Worm (Caenorhabditis elegans) whole organism, late embryonic: ENCODE data around the gene T05B11.4.

Source experiments
- C08G9.2 ChIP-seq: sonication (generic microtip); optimal IDR thresholded peaks from 2 replicates; lab custom pipeline; 2016; ENCODE audit warnings: mild to moderate bottlenecking, missing genetic modification characterization, moderate library complexity, missing compliant biosample characterization
- C38D4.7 ChIP-seq: fragments of 200-800 bp; sonication (Bioruptor generic); optimal IDR thresholded peaks from 2 replicates; lab custom pipeline; 2018; ENCODE audit warnings: mild to moderate bottlenecking, missing genetic modification characterization, moderate library complexity, missing compliant biosample characterization
- F13H6.1 ChIP-seq: sonication (generic microtip); optimal IDR thresholded peaks from 2 replicates; lab custom pipeline; 2016; ENCODE audit warnings: missing genetic modification characterization, missing compliant biosample characterization
- K09A11.1 ChIP-seq: sonication (generic microtip); optimal IDR thresholded peaks from 2 replicates; lab custom pipeline; 2017; ENCODE audit warnings: antibody characterized with exemption, mild to moderate bottlenecking, missing genetic modification characterization, missing compliant biosample characterization; ENCODE audit not compliant: insufficient read depth
- Y22D7AL.16 ChIP-seq: sonication (generic microtip); optimal IDR thresholded peaks from 2 replicates; lab custom pipeline; 2016; ENCODE audit warnings: missing genetic modification characterization, missing compliant biosample characterization
- ahr-1 ChIP-seq: sonication (generic microtip); optimal IDR thresholded peaks from 2 replicates; lab custom pipeline; 2016; ENCODE audit warnings: missing genetic modification characterization, missing compliant biosample characterization
- ama-1 ChIP-seq: fragments of 150-350 bp; optimal IDR thresholded peaks from 2 replicates; lab custom pipeline; 2014
- ceh-18 ChIP-seq: sonication (generic microtip); optimal IDR thresholded peaks from 2 replicates; lab custom pipeline; 2016; ENCODE audit warnings: missing genetic modification characterization, missing compliant biosample characterization
- ceh-22 ChIP-seq: sonication (generic microtip); optimal IDR thresholded peaks from 2 replicates; lab custom pipeline; 2017; ENCODE audit warnings: missing biosample characterization, missing genetic modification characterization
- ceh-31 ChIP-seq: sonication (generic microtip); optimal IDR thresholded peaks from 2 replicates; lab custom pipeline; 2016; ENCODE audit warnings: missing genetic modification characterization, missing compliant biosample characterization
- ceh-34 ChIP-seq: sonication (generic microtip); optimal IDR thresholded peaks from 2 replicates; lab custom pipeline; 2016; ENCODE audit warnings: mild to moderate bottlenecking, missing genetic modification characterization, missing compliant biosample characterization
- ceh-48 ChIP-seq: sonication (generic microtip); optimal IDR thresholded peaks from 2 replicates; lab custom pipeline; 2016; ENCODE audit warnings: missing genetic modification characterization, inconsistent platforms, missing compliant biosample characterization
- ceh-6 ChIP-seq: fragments of 200-800 bp; sonication (Bioruptor generic); optimal IDR thresholded peaks from 2 replicates; lab custom pipeline; 2018; ENCODE audit warnings: mild to moderate bottlenecking, missing genetic modification characterization, missing compliant biosample characterization
- ceh-9 ChIP-seq: sonication (generic microtip); optimal IDR thresholded peaks from 2 replicates; lab custom pipeline; 2016; ENCODE audit warnings: mild to moderate bottlenecking, missing genetic modification characterization, inconsistent platforms, missing compliant biosample characterization
- dmd-4 ChIP-seq: sonication (generic microtip); optimal IDR thresholded peaks from 2 replicates; lab custom pipeline; 2016; ENCODE audit warnings: borderline replicate concordance, missing genetic modification characterization, missing compliant biosample characterization
- elt-2 ChIP-seq: sonication (generic microtip); optimal IDR thresholded peaks from 2 replicates; lab custom pipeline; 2016; ENCODE audit warnings: missing genetic modification reagents, missing genetic modification characterization, missing compliant biosample characterization
- elt-4 ChIP-seq: sonication (generic microtip); optimal IDR thresholded peaks from 2 replicates; lab custom pipeline; 2016; ENCODE audit warnings: missing genetic modification characterization, missing compliant biosample characterization
- ets-4 ChIP-seq: sonication (generic microtip); optimal IDR thresholded peaks from 2 replicates; lab custom pipeline; 2016; ENCODE audit warnings: missing genetic modification characterization, missing compliant biosample characterization
- fkh-10 ChIP-seq: fragments of 150-350 bp; optimal IDR thresholded peaks from 2 replicates; lab custom pipeline; 2014; ENCODE audit warnings: missing biosample characterization, missing genetic modification reagents, missing genetic modification characterization
- fkh-6 ChIP-seq: sonication (generic microtip); optimal IDR thresholded peaks from 2 replicates; lab custom pipeline; 2016; ENCODE audit warnings: missing genetic modification characterization, missing compliant biosample characterization
- gmeb-2 ChIP-seq: sonication (generic microtip); optimal IDR thresholded peaks from 2 replicates; lab custom pipeline; 2016; ENCODE audit warnings: missing genetic modification characterization, inconsistent platforms, missing compliant biosample characterization
- hlh-13 ChIP-seq: fragments of 200-800 bp; sonication (Bioruptor generic); optimal IDR thresholded peaks from 2 replicates; lab custom pipeline; 2018; ENCODE audit warnings: mild to moderate bottlenecking, missing genetic modification characterization, missing compliant biosample characterization
- hlh-15 ChIP-seq: sonication (generic microtip); optimal IDR thresholded peaks from 2 replicates; lab custom pipeline; 2016; ENCODE audit warnings: missing genetic modification characterization, missing compliant biosample characterization
- hlh-30 ChIP-seq: sonication (generic microtip); optimal IDR thresholded peaks from 2 replicates; lab custom pipeline; 2017; ENCODE audit warnings: antibody characterized with exemption, missing genetic modification characterization, missing compliant biosample characterization; ENCODE audit not compliant: insufficient read depth
- hlh-6 ChIP-seq: sonication (generic microtip); optimal IDR thresholded peaks from 2 replicates; lab custom pipeline; 2016; ENCODE audit warnings: missing genotype, missing genetic modification characterization, missing compliant biosample characterization
- hlh-8 ChIP-seq: sonication (generic microtip); optimal IDR thresholded peaks from 2 replicates; lab custom pipeline; 2016; ENCODE audit warnings: missing genotype, missing genetic modification characterization, missing compliant biosample characterization
- mec-3 ChIP-seq: sonication (generic microtip); optimal IDR thresholded peaks from 2 replicates; lab custom pipeline; 2016; ENCODE audit warnings: borderline replicate concordance, missing genetic modification characterization, missing compliant biosample characterization
- nfya-1 ChIP-seq: sonication (generic microtip); optimal IDR thresholded peaks from 2 replicates; lab custom pipeline; 2017; ENCODE audit warnings: missing genetic modification characterization, mild to moderate bottlenecking, missing compliant biosample characterization, antibody characterized with exemption, moderate library complexity
- nhr-232 ChIP-seq: sonication (generic microtip); optimal IDR thresholded peaks from 2 replicates; lab custom pipeline; 2016; ENCODE audit warnings: missing genetic modification characterization, missing compliant biosample characterization
- pat-9 ChIP-seq: fragments of 200-800 bp; sonication (Bioruptor generic); optimal IDR thresholded peaks from 2 replicates; lab custom pipeline; 2018; ENCODE audit warnings: mild to moderate bottlenecking, missing genetic modification characterization, moderate library complexity, missing compliant biosample characterization
- pax-1 ChIP-seq: fragments of 150-350 bp; optimal IDR thresholded peaks from 2 replicates; lab custom pipeline; 2014; ENCODE audit warnings: missing biosample characterization, missing genetic modification characterization
- pha-2 ChIP-seq: sonication (generic microtip); optimal IDR thresholded peaks from 2 replicates; lab custom pipeline; 2017; ENCODE audit warnings: mild to moderate bottlenecking, missing genetic modification characterization, missing compliant biosample characterization
- pqm-1 ChIP-seq: sonication (generic microtip); optimal IDR thresholded peaks from 2 replicates; lab custom pipeline; 2016; ENCODE audit warnings: missing genetic modification characterization, missing compliant biosample characterization
- ref-2 ChIP-seq: sonication (generic microtip); optimal IDR thresholded peaks from 2 replicates; lab custom pipeline; 2016; ENCODE audit warnings: missing genetic modification characterization, missing compliant biosample characterization
- rnt-1 ChIP-seq: sonication (generic microtip); optimal IDR thresholded peaks from 2 replicates; lab custom pipeline; 2016; ENCODE audit warnings: missing genetic modification characterization, missing compliant biosample characterization
- sdc-2 ChIP-seq: sonication (generic microtip); optimal IDR thresholded peaks from 2 replicates; lab custom pipeline; 2016; ENCODE audit warnings: missing genotype, missing genetic modification characterization, missing compliant biosample characterization
- sox-2 ChIP-seq: fragments of 200-800 bp; sonication (Bioruptor generic); IDR thresholded peaks from 2 replicates; pipeline ENCODE4 v1.3.6; 2022; ENCODE audit warnings: missing genetic modification reagents, missing genetic modification characterization, missing compliant biosample characterization
- ttx-3 ChIP-seq: sonication (generic microtip); optimal IDR thresholded peaks from 2 replicates; lab custom pipeline; 2016; ENCODE audit warnings: missing genetic modification reagents, missing genetic modification characterization, missing compliant biosample characterization
- unc-42 ChIP-seq: sonication (generic microtip); optimal IDR thresholded peaks from 2 replicates; lab custom pipeline; 2016; ENCODE audit warnings: missing genotype, missing genetic modification characterization, missing compliant biosample characterization
- unc-55 ChIP-seq: sonication (generic microtip); optimal IDR thresholded peaks from 2 replicates; lab custom pipeline; 2017; ENCODE audit warnings: missing biosample characterization, missing genetic modification reagents, missing genetic modification characterization
- unc-86 ChIP-seq: sonication (generic microtip); optimal IDR thresholded peaks from 2 replicates; lab custom pipeline; 2016; ENCODE audit warnings: missing genetic modification characterization, missing compliant biosample characterization
- zip-5 ChIP-seq: sonication (generic microtip); optimal IDR thresholded peaks from 2 replicates; lab custom pipeline; 2016; ENCODE audit warnings: missing genetic modification characterization, missing compliant biosample characterization
- ztf-16 ChIP-seq: sonication (generic microtip); optimal IDR thresholded peaks from 2 replicates; lab custom pipeline; 2017; ENCODE audit warnings: missing genetic modification characterization, missing compliant biosample characterization

T05B11.4 gene

ce11 chrV:7734909-7735308, 19.5 kb downstream of the T05B11.4 start, which contains the start of gene clic-1:
Gene clic-1 (minus strand): TSS chrV:7734911.
- TF ChIP-seq dmd-4, result no peak
- TF ChIP-seq unc-42 (tag; lab: Kevin White, UChicago), result peak; percentile 68
- TF ChIP-seq ceh-31, result peak; percentile 29
- no peak for TF ChIP-seq ceh-9 (tag; lab: Kevin White, UChicago)
- TF ChIP-seq ceh-6, result no peak
- peak; percentile 44 for TF ChIP-seq unc-55 (GFP tag; lab: Kevin White, UChicago)
- TF ChIP-seq pat-9 (tag; lab: Kevin White, UChicago), result no peak
- no peak for TF ChIP-seq ama-1 (lab: Kevin White, UChicago)
- TF ChIP-seq fkh-6, result no peak
- TF ChIP-seq Y22D7AL.16, result no peak
- TF ChIP-seq ceh-18 (tag; lab: Kevin White, UChicago), result peak; percentile 53
- TF ChIP-seq sdc-2 (tag; lab: Kevin White, UChicago), result no peak
- peak; percentile 18 for TF ChIP-seq ceh-34 (tag; lab: Kevin White, UChicago)
- peak; percentile 51 for TF ChIP-seq ref-2
- no peak for TF ChIP-seq pqm-1
- no peak for TF ChIP-seq ztf-16 (tag; lab: Kevin White, UChicago)
- TF ChIP-seq sox-2, result no peak
- no peak for TF ChIP-seq F13H6.1
- TF ChIP-seq ceh-22 (tag; lab: Kevin White, UChicago), result no peak
- TF ChIP-seq ceh-48 (tag; lab: Kevin White, UChicago), result no peak
- no peak for TF ChIP-seq pha-2
- TF ChIP-seq hlh-15 (tag; lab: Kevin White, UChicago), result no peak
- no peak for TF ChIP-seq mec-3 (tag; lab: Kevin White, UChicago)
- TF ChIP-seq hlh-13, result no peak
- TF ChIP-seq C38D4.7 (GFP tag; lab: Kevin White, UChicago), result no peak
- TF ChIP-seq hlh-30 (tag; lab: Kevin White, UChicago), result peak; percentile 10
- peak; percentile 24 for TF ChIP-seq rnt-1 (tag; lab: Kevin White, UChicago)
- TF ChIP-seq gmeb-2 (tag; lab: Kevin White, UChicago), result no peak
- no peak for TF ChIP-seq ttx-3 (tag; lab: Kevin White, UChicago)
- peak; percentile 74 for TF ChIP-seq nfya-1 (tag; lab: Kevin White, UChicago)
- TF ChIP-seq elt-2 (tag; lab: Kevin White, UChicago), result no peak
- TF ChIP-seq hlh-8 (tag; lab: Kevin White, UChicago), result no peak
- TF ChIP-seq ets-4 (tag; lab: Kevin White, UChicago), result peak; percentile 11

- TF ChIP-seq ahr-1 (tag; lab: Kevin White, UChicago), result no peak
- TF ChIP-seq ceh-18 (tag; lab: Kevin White, UChicago), result no peak
- no peak for TF ChIP-seq unc-42 (tag; lab: Kevin White, UChicago)
- no peak for TF ChIP-seq dmd-4
- no peak for TF ChIP-seq ceh-22 (tag; lab: Kevin White, UChicago)
- no peak for TF ChIP-seq hlh-13
- TF ChIP-seq pax-1 (tag; lab: Kevin White, UChicago), result no peak
- TF ChIP-seq gmeb-2 (tag; lab: Kevin White, UChicago), result no peak
- TF ChIP-seq fkh-10 (GFP tag; lab: Kevin White, UChicago), result no peak
- TF ChIP-seq ceh-31, result no peak
- TF ChIP-seq K09A11.1 (tag; lab: Kevin White, UChicago), result no peak
- TF ChIP-seq zip-5 (tag; lab: Kevin White, UChicago), result no peak
- TF ChIP-seq C08G9.2 (tag; lab: Kevin White, UChicago), result no peak
- no peak for TF ChIP-seq elt-4 (tag; lab: Kevin White, UChicago)
- TF ChIP-seq unc-86, result no peak
- no peak for TF ChIP-seq Y22D7AL.16
- no peak for TF ChIP-seq hlh-6 (tag; lab: Kevin White, UChicago)
- TF ChIP-seq nhr-232 (tag; lab: Kevin White, UChicago), result no peak
- no peak for TF ChIP-seq pqm-1
- TF ChIP-seq nfya-1 (tag; lab: Kevin White, UChicago), result no peak
Observed at ce11 chrV:7733240-7733765, 21.2 kb downstream of the T05B11.4 start.
